Worm (Caenorhabditis elegans) whole organism, midembryonic: ENCODE data around the gene pals-28.

Experiments
- cog-1 ChIP-seq: sonication (generic microtip); optimal IDR thresholded peaks from 2 replicates; lab custom pipeline; 2016; ENCODE audit warnings: missing genetic modification characterization, missing compliant biosample characterization
- klf-2 ChIP-seq: fragments of 200-800 bp; sonication (Bioruptor generic); conservative IDR thresholded peaks from 2 replicates; pipeline ENCODE4 v1.3.6; 2022; ENCODE audit warnings: missing genetic modification reagents, missing genetic modification characterization, missing compliant biosample characterization
- med-1 ChIP-seq: sonication (generic microtip); optimal IDR thresholded peaks from 2 replicates; lab custom pipeline; 2017; ENCODE audit warnings: missing genetic modification characterization, mild to moderate bottlenecking, missing compliant biosample characterization, antibody characterized with exemption, missing genetic modification reagents; ENCODE audit not compliant: insufficient read depth
- tab-1 ChIP-seq: fragments of 200-800 bp; sonication (Bioruptor generic); IDR thresholded peaks from 2 replicates; pipeline ENCODE4 v1.3.6; 2022; ENCODE audit warnings: missing genetic modification characterization, missing compliant biosample characterization
- ztf-23 ChIP-seq: fragments of 200-800 bp; sonication (Bioruptor generic); IDR thresholded peaks from 2 replicates; pipeline ENCODE4 v1.3.6; 2022; ENCODE audit warnings: missing genetic modification reagents, missing genetic modification characterization, missing compliant biosample characterization

DNA sequence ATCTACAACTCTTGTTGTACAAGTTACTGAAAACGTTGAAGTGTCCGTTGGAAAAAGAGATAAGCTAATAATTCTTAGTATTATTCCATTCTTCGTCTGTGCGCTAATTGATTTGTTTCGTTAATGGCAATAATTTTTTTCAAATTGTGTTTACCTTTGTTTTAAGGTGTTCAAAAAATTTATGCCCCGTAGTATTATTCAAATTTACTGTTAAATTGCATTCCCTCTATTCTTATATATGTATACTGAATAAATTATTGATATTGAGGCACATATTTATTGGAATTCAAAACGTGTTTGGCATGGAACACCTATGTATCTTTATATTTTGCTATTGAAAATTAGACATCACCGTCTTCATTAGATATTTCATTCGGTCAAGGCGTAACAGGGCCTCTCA, 9.7 kb upstream of the pals-28 start, which contains the start of gene pals-26:
- TF ChIP-seq klf-2 (no peak), tab-1 (GFP tag; lab: Robert Waterston, UW) (no peak), cog-1 (tag; lab: Kevin White, UChicago) (no peak), ztf-23 (GFP tag; lab: Robert Waterston, UW) (no peak), med-1 (no peak)
